Worm (Caenorhabditis elegans) whole organism, L3 larva: ENCODE measurements around the gene act-4.

Source experiments
- R02D3.7 ChIP-seq: fragments of 150-350 bp; optimal IDR thresholded peaks from 2 replicates; lab custom pipeline; 2014; ENCODE audit warnings: missing biosample characterization, missing genetic modification characterization
- ZK546.5 ChIP-seq: sonication (generic microtip); optimal IDR thresholded peaks from 2 replicates; lab custom pipeline; 2017; ENCODE audit warnings: missing biosample characterization, missing genetic modification characterization
- ceh-16 ChIP-seq: sonication (generic microtip); optimal IDR thresholded peaks from 2 replicates; lab custom pipeline; 2017; ENCODE audit warnings: missing biosample characterization, missing genetic modification characterization
- ceh-28 ChIP-seq: fragments of 150-350 bp; optimal IDR thresholded peaks from 2 replicates; lab custom pipeline; 2014; ENCODE audit warnings: missing biosample characterization, missing genetic modification reagents, missing genetic modification characterization
- daf-12 ChIP-seq: fragments of 150-350 bp; optimal IDR thresholded peaks from 2 replicates; lab custom pipeline; 2014; ENCODE audit warnings: missing biosample characterization, missing genetic modification reagents, missing genetic modification characterization
- egl-27 ChIP-seq: sonication (generic microtip); optimal IDR thresholded peaks from 4 replicates; lab custom pipeline; 2017; ENCODE audit warnings: missing biosample characterization, missing genetic modification reagents, missing genetic modification characterization
- elt-2 ChIP-seq: sonication (generic microtip); optimal IDR thresholded peaks from 2 replicates; lab custom pipeline; 2016; ENCODE audit warnings: missing genetic modification reagents, mild to moderate bottlenecking, missing genetic modification characterization, missing compliant biosample characterization
- elt-3 ChIP-seq, 3 experiments: fragments of 150-350 bp in 1 of 3; sonication (generic microtip) in 2 of 3; optimal IDR thresholded peaks; 2 replicates in 2 of 3; 4 replicates in 1 of 3; lab custom pipeline; 2014 to 2017; ENCODE audit warnings: missing biosample characterization in 3 of 3, missing genetic modification characterization in 3 of 3
- fkh-10 ChIP-seq: sonication (generic microtip); optimal IDR thresholded peaks from 2 replicates; lab custom pipeline; 2017; ENCODE audit warnings: missing biosample characterization, missing genetic modification reagents, missing genetic modification characterization
- fkh-2 ChIP-seq: fragments of 150-350 bp; optimal IDR thresholded peaks from 2 replicates; lab custom pipeline; 2014; ENCODE audit warnings: missing biosample characterization, missing genetic modification reagents, missing genetic modification characterization
- fos-1 ChIP-seq: fragments of 150-350 bp; optimal IDR thresholded peaks from 2 replicates; lab custom pipeline; 2014; ENCODE audit warnings: missing biosample characterization, missing genetic modification characterization
- hmg-11 ChIP-seq: sonication (generic microtip); optimal IDR thresholded peaks from 2 replicates; lab custom pipeline; 2016; ENCODE audit warnings: missing genetic modification characterization, missing compliant biosample characterization
- jun-1 ChIP-seq: fragments of 150-350 bp; optimal IDR thresholded peaks from 2 replicates; lab custom pipeline; 2014; ENCODE audit warnings: missing biosample characterization, missing genetic modification reagents, missing genetic modification characterization
- lin-15B ChIP-seq: fragments of 150-350 bp; optimal IDR thresholded peaks from 2 replicates; lab custom pipeline; 2014; ENCODE audit warnings: missing biosample characterization, missing genetic modification characterization
- lin-39 ChIP-seq: fragments of 150-350 bp; optimal IDR thresholded peaks from 2 replicates; lab custom pipeline; 2018; ENCODE audit warnings: missing biosample characterization, missing genetic modification reagents, missing genetic modification characterization
- mml-1 ChIP-seq: fragments of 150-350 bp; sonication (generic microtip); optimal IDR thresholded peaks from 3 replicates; lab custom pipeline; 2014; ENCODE audit warnings: missing biosample characterization, missing genetic modification characterization
- nfya-1 ChIP-seq: sonication (generic microtip); optimal IDR thresholded peaks from 2 replicates; lab custom pipeline; 2017; ENCODE audit warnings: missing genetic modification characterization, mild to moderate bottlenecking, missing compliant biosample characterization, antibody characterized with exemption, moderate library complexity; ENCODE audit not compliant: insufficient read depth
- nhr-11 ChIP-seq: fragments of 150-350 bp; optimal IDR thresholded peaks from 2 replicates; lab custom pipeline; 2014; ENCODE audit warnings: missing biosample characterization, missing genetic modification characterization
- nhr-25 ChIP-seq: sonication (generic microtip); optimal IDR thresholded peaks from 2 replicates; lab custom pipeline; 2017; ENCODE audit warnings: missing biosample characterization, missing genetic modification characterization
- nhr-28 ChIP-seq: fragments of 150-350 bp; optimal IDR thresholded peaks from 2 replicates; lab custom pipeline; 2014; ENCODE audit warnings: missing biosample characterization, missing genetic modification characterization
- nhr-43 ChIP-seq: sonication (generic microtip); optimal IDR thresholded peaks from 2 replicates; lab custom pipeline; 2016; ENCODE audit warnings: mild to moderate bottlenecking, missing genetic modification characterization, missing compliant biosample characterization; ENCODE audit not compliant: poor library complexity, severe bottlenecking
- nhr-76 ChIP-seq: fragments of 150-350 bp; sonication (generic microtip); optimal IDR thresholded peaks from 5 replicates; lab custom pipeline; 2014; ENCODE audit warnings: missing biosample characterization, missing genetic modification characterization
- nhr-77 ChIP-seq: fragments of 150-350 bp; optimal IDR thresholded peaks from 2 replicates; lab custom pipeline; 2014; ENCODE audit warnings: missing biosample characterization, missing genetic modification characterization
- pha-4 ChIP-seq: fragments of 150-350 bp; optimal IDR thresholded peaks from 2 replicates; lab custom pipeline; 2014; ENCODE audit warnings: missing biosample characterization, missing genetic modification reagents, missing genetic modification characterization
- pqm-1 ChIP-seq: fragments of 150-350 bp; optimal IDR thresholded peaks from 2 replicates; lab custom pipeline; 2017; ENCODE audit warnings: missing biosample characterization, missing genetic modification characterization, inconsistent platforms
- snpc-4 ChIP-seq: fragments of 150-350 bp; optimal IDR thresholded peaks from 2 replicates; lab custom pipeline; 2014; ENCODE audit warnings: missing biosample characterization, missing genetic modification characterization
- tbx-2 ChIP-seq: sonication (generic microtip); optimal IDR thresholded peaks from 2 replicates; lab custom pipeline; 2016; ENCODE audit warnings: mild to moderate bottlenecking, missing genetic modification characterization, missing compliant biosample characterization
- unc-39 ChIP-seq: sonication (generic microtip); optimal IDR thresholded peaks from 4 replicates; lab custom pipeline; 2017; ENCODE audit warnings: missing biosample characterization, missing genetic modification characterization
- unc-62 ChIP-seq: fragments of 150-350 bp; sonication (generic microtip); optimal IDR thresholded peaks from 4 replicates; lab custom pipeline; 2014; ENCODE audit warnings: missing biosample characterization, missing genetic modification reagents, missing genetic modification characterization
- zag-1 ChIP-seq: fragments of 150-350 bp; optimal IDR thresholded peaks from 2 replicates; lab custom pipeline; 2014; ENCODE audit warnings: missing biosample characterization, missing genetic modification characterization
- ztf-4 ChIP-seq: fragments of 150-350 bp; optimal IDR thresholded peaks from 2 replicates; lab custom pipeline; 2014; ENCODE audit warnings: missing biosample characterization, missing genetic modification characterization

act-4 gene

DNA sequence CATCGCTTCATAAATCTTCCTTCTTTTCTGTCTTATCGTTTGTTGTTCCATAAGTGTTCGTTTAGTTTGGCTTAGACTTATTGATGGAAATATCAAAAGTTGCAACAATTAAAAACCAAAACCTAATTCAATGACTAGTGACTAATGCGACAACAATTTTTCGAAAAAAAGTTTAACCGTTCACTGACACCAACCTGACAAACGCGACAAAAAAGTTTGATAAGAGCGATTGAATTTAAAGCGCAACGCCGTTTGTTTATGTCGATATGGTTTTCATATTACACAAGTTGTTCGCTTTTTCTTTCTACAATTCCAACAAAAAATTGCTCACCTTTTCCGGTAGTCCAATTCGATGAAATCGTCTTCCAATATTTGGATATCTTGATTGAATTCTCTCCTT lies 18.6 kb downstream of the act-4 start:
- no peak for TF ChIP-seq jun-1
- TF ChIP-seq ceh-28 (tag; lab: Kevin White, UChicago) = no peak
- TF ChIP-seq zag-1 = no peak
- peak; percentile 35 for TF ChIP-seq elt-2 (tag; lab: Kevin White, UChicago)

- TF ChIP-seq egl-27 (tag; lab: Kevin White, UChicago) (no peak), nfya-1 (peak; percentile 61), unc-62 (GFP tag; lab: Kevin White, UChicago) (peak; percentile 35), R02D3.7 (tag; lab: Kevin White, UChicago) (no peak), elt-3 (tag; optimal IDR thresholded peaks at IDR 0.05; lab: Kevin White, UChicago) (no peak), hmg-11 (tag; lab: Kevin White, UChicago) (peak; percentile 24), nhr-28 (tag; lab: Kevin White, UChicago) (no peak)
These were observed 20.6 kb downstream of the act-4 start for ce11 chrX:4981059-4981458.

DNA sequence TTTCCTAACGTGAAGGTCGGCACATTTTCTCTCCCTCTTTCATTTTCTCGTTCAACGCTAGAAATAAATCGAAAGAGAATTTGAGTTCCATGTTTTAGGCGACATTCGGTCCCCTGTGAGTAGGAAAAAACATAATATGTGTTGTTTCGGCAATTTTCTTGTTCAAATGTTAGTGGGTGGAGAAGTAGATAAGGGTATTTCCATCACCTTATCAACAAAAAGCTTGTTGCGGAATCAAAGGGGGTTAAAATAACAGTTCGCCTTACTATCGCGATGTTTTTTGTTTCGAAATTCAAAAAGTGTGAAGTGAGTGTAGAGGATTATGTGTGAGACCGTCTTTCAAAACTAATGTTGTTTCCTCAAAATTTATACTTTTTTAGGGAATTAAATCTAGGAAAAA lies 21.2 kb downstream of the act-4 start:
- TF ChIP-seq elt-2 (tag; lab: Kevin White, UChicago) (peak; percentile 56), zag-1 (no peak), fkh-10 (GFP tag; lab: Kevin White, UChicago) (no peak), pqm-1 (tag; lab: Kevin White, UChicago) (peak; percentile 32), ztf-4 (no peak), snpc-4 (no peak)

ce11 chrX:4982009-4982625 lies 21.7 kb downstream of the act-4 start:
- TF ChIP-seq ceh-16 (tag; lab: Kevin White, UChicago) (no peak), snpc-4 (no peak), ceh-28 (tag; lab: Kevin White, UChicago) (peak; percentile 9), nhr-11 (peak; percentile 42), mml-1 (no peak), nfya-1 (peak; percentile 67), zag-1 (peak; percentile 63), elt-3 (tag; optimal IDR thresholded peaks at IDR 0.05; lab: Kevin White, UChicago) (no peak), hmg-11 (tag; lab: Kevin White, UChicago) (peak; percentile 37), tbx-2 (tag; lab: Kevin White, UChicago) (peak; percentile 39), lin-39 (tag; lab: Kevin White, UChicago) (peak; percentile 89)

ce11 chrX:4986354-4986753 lies 25.9 kb downstream of the act-4 start:
- TF ChIP-seq snpc-4 = no peak
- no peak for TF ChIP-seq elt-3 (tag; optimal IDR thresholded peaks at IDR 0.05; lab: Kevin White, UChicago)

- no peak for TF ChIP-seq fkh-10 (GFP tag; lab: Kevin White, UChicago)
- no peak for TF ChIP-seq tbx-2 (tag; lab: Kevin White, UChicago)
- TF ChIP-seq nhr-43 (tag; lab: Kevin White, UChicago) = no peak
- no peak for TF ChIP-seq fkh-2 (tag; lab: Kevin White, UChicago)
- TF ChIP-seq R02D3.7 (tag; lab: Kevin White, UChicago) = no peak
- no peak for TF ChIP-seq elt-3 (tag; optimal IDR thresholded peaks at IDR 0.05; lab: Kevin White, UChicago)
- no peak for TF ChIP-seq ZK546.5 (tag; lab: Kevin White, UChicago)
- no peak for TF ChIP-seq pha-4
- no peak for TF ChIP-seq nhr-25 (tag; lab: Kevin White, UChicago)
- no peak for TF ChIP-seq lin-15B (tag; lab: Kevin White, UChicago)
- no peak for TF ChIP-seq nhr-77 (tag; lab: Kevin White, UChicago)
- no peak for TF ChIP-seq unc-39 (tag; lab: Kevin White, UChicago)
- no peak for TF ChIP-seq hmg-11 (tag; lab: Kevin White, UChicago)
These were observed 27.2 kb downstream of the act-4 start for ce11 chrX:4987617-4988016.

- TF ChIP-seq snpc-4 (no peak), fos-1 (tag; lab: Kevin White, UChicago) (no peak), daf-12 (tag; lab: Kevin White, UChicago) (no peak), ceh-16 (tag; lab: Kevin White, UChicago) (no peak), hmg-11 (tag; lab: Kevin White, UChicago) (no peak), nhr-76 (tag; lab: Kevin White, UChicago) (no peak), lin-15B (tag; lab: Kevin White, UChicago) (no peak)
These were observed 32.1 kb downstream of the act-4 start for ce11 chrX:4992523-4992922.
